Worm (Caenorhabditis elegans) whole organism, L4 larva: ENCODE results near the gene W09C2.9.

Experiments
- F10B5.3 ChIP-seq: sonication (generic microtip); optimal IDR thresholded peaks from 2 replicates; lab custom pipeline; 2016; ENCODE audit warnings: mild to moderate bottlenecking, missing genetic modification characterization, missing compliant biosample characterization
- F26F4.8 ChIP-seq: fragments of 200-800 bp; sonication (Bioruptor generic); conservative IDR thresholded peaks from 2 replicates; pipeline ENCODE4 v1.3.6; 2022; ENCODE audit warnings: missing genetic modification characterization, missing compliant biosample characterization
- T26A8.4 ChIP-seq: fragments of 200-800 bp; sonication (Bioruptor generic); IDR thresholded peaks from 2 replicates; pipeline ENCODE4 v1.3.6; 2022; ENCODE audit warnings: missing genetic modification characterization, missing compliant biosample characterization
- Y48G9A.11 ChIP-seq: fragments of 200-800 bp; sonication (Bioruptor generic); IDR thresholded peaks from 2 replicates; pipeline ENCODE4 v1.3.6; 2022; ENCODE audit warnings: missing genetic modification reagents, missing genetic modification characterization, missing compliant biosample characterization
- ZK337.2 ChIP-seq: fragments of 200-800 bp; sonication (Bioruptor generic); IDR thresholded peaks from 2 replicates; pipeline ENCODE4 v1.3.6; 2022; ENCODE audit warnings: missing genetic modification reagents, missing genetic modification characterization, missing compliant biosample characterization
- ZK546.5 ChIP-seq, 2 experiments: sonication (generic microtip); optimal IDR thresholded peaks; 2 replicates each; lab custom pipeline; 2017; ENCODE audit warnings: missing biosample characterization in 2 of 2, missing genetic modification characterization in 2 of 2
- aha-1 ChIP-seq: fragments of 150-350 bp; peaks from one replicate; lab custom pipeline; 2014; ENCODE audit warnings: missing biosample characterization, missing genetic modification characterization
- aly-2 ChIP-seq: sonication (generic microtip); optimal IDR thresholded peaks from 2 replicates; lab custom pipeline; 2018; ENCODE audit warnings: missing biosample characterization, missing genetic modification characterization
- ama-1 ChIP-seq: fragments of 150-350 bp; optimal IDR thresholded peaks from 2 replicates; lab custom pipeline; 2014; ENCODE audit warnings: inconsistent platforms, mixed read lengths
- ceh-20 ChIP-seq: fragments of 200-800 bp; sonication (Bioruptor generic); IDR thresholded peaks from 2 replicates; pipeline ENCODE4 v1.3.6; 2022; ENCODE audit warnings: missing genetic modification reagents, missing genetic modification characterization, missing compliant biosample characterization
- ceh-32 ChIP-seq: sonication (generic microtip); optimal IDR thresholded peaks from 2 replicates; lab custom pipeline; 2016; ENCODE audit warnings: mild to moderate bottlenecking, missing genetic modification characterization, missing compliant biosample characterization; ENCODE audit not compliant: poor library complexity
- ceh-82 ChIP-seq: sonication (generic microtip); optimal IDR thresholded peaks from 2 replicates; lab custom pipeline; 2017; ENCODE audit warnings: missing biosample characterization, missing genetic modification characterization
- ces-1 ChIP-seq: fragments of 150-350 bp; sonication (generic microtip); optimal IDR thresholded peaks from 4 replicates; lab custom pipeline; 2014; ENCODE audit warnings: missing biosample characterization, missing genetic modification reagents, missing genetic modification characterization
- daf-12 ChIP-seq: fragments of 150-350 bp; optimal IDR thresholded peaks from 2 replicates; lab custom pipeline; 2014; ENCODE audit warnings: missing biosample characterization, missing genetic modification reagents, missing genetic modification characterization
- daf-8 ChIP-seq: fragments of 200-800 bp; sonication (Bioruptor generic); IDR thresholded peaks from 2 replicates; pipeline ENCODE4 v1.3.6; 2022; ENCODE audit warnings: missing genetic modification characterization, missing compliant biosample characterization
- dmd-6 ChIP-seq: fragments of 200-800 bp; sonication (Bioruptor generic); IDR thresholded peaks from 2 replicates; pipeline ENCODE4 v1.3.6; 2022; ENCODE audit warnings: missing genetic modification reagents, missing genetic modification characterization, missing compliant biosample characterization
- dmd-8 ChIP-seq: fragments of 200-800 bp; sonication (Bioruptor generic); IDR thresholded peaks from 2 replicates; pipeline ENCODE4 v1.3.6; 2022; ENCODE audit warnings: missing genetic modification characterization, missing compliant biosample characterization
- dmd-9 ChIP-seq: fragments of 200-800 bp; sonication (Bioruptor generic); IDR thresholded peaks from 2 replicates; pipeline ENCODE4 v1.3.6; 2022; ENCODE audit warnings: missing genetic modification reagents, missing genetic modification characterization, missing compliant biosample characterization
- dpl-1 ChIP-seq: fragments of 150-350 bp; optimal IDR thresholded peaks from 2 replicates; lab custom pipeline; 2014; ENCODE audit warnings: missing biosample characterization, missing genetic modification reagents, missing genetic modification characterization
- duxl-1 ChIP-seq: sonication (generic microtip); optimal IDR thresholded peaks from 2 replicates; lab custom pipeline; 2016; ENCODE audit warnings: mild to moderate bottlenecking, missing genetic modification characterization, moderate library complexity, missing compliant biosample characterization; ENCODE audit not compliant: poor library complexity
- gei-8 ChIP-seq: fragments of 200-800 bp; sonication (Bioruptor generic); optimal IDR thresholded peaks from 2 replicates; lab custom pipeline; 2018; ENCODE audit warnings: mild to moderate bottlenecking, missing genetic modification characterization, missing compliant biosample characterization
- hif-1 ChIP-seq, 2 experiments: sonication (generic microtip); optimal IDR thresholded peaks; 2 replicates each; lab custom pipeline; 2016 to 2017; ENCODE audit warnings: missing compliant biosample characterization in 2 of 2, missing genetic modification characterization in 2 of 2, missing genetic modification reagents in 2 of 2, missing genotype in 2 of 2, mild to moderate bottlenecking in 1 of 2
- hlh-11 ChIP-seq: fragments of 200-800 bp; sonication (Bioruptor generic); optimal IDR thresholded peaks from 2 replicates; lab custom pipeline; 2018; ENCODE audit warnings: mild to moderate bottlenecking, missing genetic modification characterization, missing compliant biosample characterization
- lin-13 ChIP-seq: fragments of 150-350 bp; optimal IDR thresholded peaks from 2 replicates; lab custom pipeline; 2014; ENCODE audit warnings: missing biosample characterization, missing genetic modification reagents, missing genetic modification characterization
- lir-3 ChIP-seq: sonication (generic microtip); optimal IDR thresholded peaks from 2 replicates; lab custom pipeline; 2016; ENCODE audit warnings: mild to moderate bottlenecking, missing genetic modification characterization, missing compliant biosample characterization
- lsy-2 ChIP-seq, 2 experiments: fragments of 150-350 bp in 1 of 2; sonication (generic microtip) in 1 of 2; optimal IDR thresholded peaks; 2 replicates each; lab custom pipeline; 2014 to 2017; ENCODE audit warnings: missing biosample characterization in 2 of 2, missing genetic modification characterization in 2 of 2
- mdl-1 ChIP-seq, 2 experiments: fragments of 150-350 bp in 1 of 2; sonication (generic microtip) in 1 of 2; optimal IDR thresholded peaks; 2 replicates each; lab custom pipeline; 2014 to 2017; ENCODE audit warnings: missing biosample characterization in 2 of 2, missing genetic modification characterization in 2 of 2
- mep-1 ChIP-seq: fragments of 150-350 bp; sonication (generic microtip); optimal IDR thresholded peaks from 3 replicates; lab custom pipeline; 2014; ENCODE audit warnings: missing biosample characterization, missing genetic modification characterization
- nhr-10 ChIP-seq: fragments of 150-350 bp; optimal IDR thresholded peaks from 2 replicates; lab custom pipeline; 2014; ENCODE audit warnings: missing biosample characterization, missing genetic modification characterization
- nhr-111 ChIP-seq: fragments of 200-800 bp; sonication (Bioruptor generic); optimal IDR thresholded peaks from 2 replicates; lab custom pipeline; 2018; ENCODE audit warnings: mild to moderate bottlenecking, missing genetic modification characterization, missing compliant biosample characterization
- nhr-28 ChIP-seq: fragments of 150-350 bp; optimal IDR thresholded peaks from 2 replicates; lab custom pipeline; 2014; ENCODE audit warnings: missing biosample characterization, missing genetic modification characterization
- nhr-41 ChIP-seq: fragments of 200-800 bp; sonication (Bioruptor generic); IDR thresholded peaks from 2 replicates; pipeline ENCODE4 v1.3.6; 2022; ENCODE audit warnings: missing genetic modification reagents, missing genetic modification characterization, missing compliant biosample characterization
- nhr-6 ChIP-seq: fragments of 150-350 bp; optimal IDR thresholded peaks from 2 replicates; lab custom pipeline; 2014; ENCODE audit warnings: missing biosample characterization, missing genetic modification characterization
- nhr-76 ChIP-seq: fragments of 150-350 bp; optimal IDR thresholded peaks from 2 replicates; lab custom pipeline; 2014; ENCODE audit warnings: missing biosample characterization, missing genetic modification characterization
- pha-4 ChIP-seq, 2 experiments: fragments of 150-350 bp in 1 of 2; fragments of 200-800 bp in 1 of 2; sonication (Bioruptor generic) in 1 of 2; IDR thresholded peaks in 1 of 2; optimal IDR thresholded peaks in 1 of 2; 2 replicates each; pipeline versions ENCODE4 v1.3.6 to Lab custom; 2014 to 2022; ENCODE audit warnings: missing genetic modification characterization in 2 of 2, missing genetic modification reagents in 2 of 2, missing biosample characterization in 1 of 2, missing compliant biosample characterization in 1 of 2
- php-3 ChIP-seq: fragments of 200-800 bp; sonication (Bioruptor generic); IDR thresholded peaks from 2 replicates; pipeline ENCODE4 v1.3.6; 2022; ENCODE audit warnings: missing genetic modification reagents, missing genetic modification characterization, missing compliant biosample characterization
- pqm-1 ChIP-seq: sonication (generic microtip); optimal IDR thresholded peaks from 2 replicates; lab custom pipeline; 2017; ENCODE audit warnings: missing biosample characterization, missing genetic modification characterization
- saeg-2 ChIP-seq: fragments of 200-800 bp; sonication (Bioruptor generic); IDR thresholded peaks from 2 replicates; pipeline ENCODE4 v1.3.6; 2022; ENCODE audit warnings: missing genetic modification reagents, missing genetic modification characterization, missing compliant biosample characterization
- skn-1 ChIP-seq: fragments of 150-350 bp; optimal IDR thresholded peaks from 2 replicates; lab custom pipeline; 2014; ENCODE audit warnings: missing biosample characterization, missing genetic modification characterization
- snpc-1.2 ChIP-seq: fragments of 200-800 bp; sonication (Bioruptor generic); IDR thresholded peaks from 2 replicates; pipeline ENCODE4 v1.3.6; 2022; ENCODE audit warnings: missing genetic modification reagents, missing genetic modification characterization, missing compliant biosample characterization
- spr-1 ChIP-seq: sonication (generic microtip); optimal IDR thresholded peaks from 2 replicates; lab custom pipeline; 2016; ENCODE audit warnings: mild to moderate bottlenecking, missing genetic modification characterization, missing compliant biosample characterization
- tra-1 ChIP-seq: fragments of 200-800 bp; sonication (Bioruptor generic); IDR thresholded peaks from 2 replicates; pipeline ENCODE4 v1.3.6; 2022; ENCODE audit warnings: missing genetic modification reagents, missing genetic modification characterization, missing compliant biosample characterization
- unc-62 ChIP-seq, 3 experiments: fragments of 150-350 bp in 1 of 3; sonication (generic microtip); optimal IDR thresholded peaks in 2 of 3; peaks in 1 of 3; 1 replicate in 1 of 3; 2 replicates in 2 of 3; lab custom pipeline; 2014 to 2017; ENCODE audit warnings: missing biosample characterization in 3 of 3, missing genetic modification characterization in 3 of 3, missing genetic modification reagents in 3 of 3, missing genotype in 1 of 3
- vab-7 ChIP-seq: fragments of 200-800 bp; sonication (Bioruptor generic); IDR thresholded peaks from 2 replicates; pipeline ENCODE4 v1.3.6; 2022; ENCODE audit warnings: missing genetic modification reagents, missing genetic modification characterization, missing compliant biosample characterization
- zfp-2 ChIP-seq: sonication (generic microtip); optimal IDR thresholded peaks from 2 replicates; lab custom pipeline; 2016; ENCODE audit warnings: mild to moderate bottlenecking, missing genetic modification characterization, missing compliant biosample characterization
- zip-11 ChIP-seq: fragments of 200-800 bp; sonication (Bioruptor generic); IDR thresholded peaks from 2 replicates; pipeline ENCODE4 v1.3.6; 2022; ENCODE audit warnings: missing genetic modification characterization, missing compliant biosample characterization
- ztf-7 ChIP-seq: fragments of 150-350 bp; optimal IDR thresholded peaks from 2 replicates; lab custom pipeline; 2014; ENCODE audit warnings: missing biosample characterization, missing genetic modification characterization

Gene W09C2.9

DNA sequence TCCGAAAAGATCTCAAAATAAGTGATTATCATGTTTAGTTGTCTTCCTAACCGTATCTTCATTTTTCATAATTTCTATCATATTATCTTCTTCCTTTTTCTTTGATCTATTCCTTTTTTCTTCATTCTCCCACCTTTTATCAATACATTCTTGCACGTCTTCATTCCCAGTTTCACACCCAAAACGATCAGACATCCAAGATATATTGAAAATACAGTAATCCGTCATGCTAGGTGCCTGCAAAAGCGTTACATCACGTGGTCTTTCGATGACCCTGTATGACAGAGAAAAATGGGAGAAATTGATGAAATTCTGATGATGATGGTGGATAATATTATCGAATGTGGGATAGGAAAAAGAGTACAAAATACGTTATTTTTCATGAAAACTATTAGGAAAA lies 49.3 kb upstream of the W09C2.9 start (continued):
- TF ChIP-seq Y48G9A.11 (GFP tag; lab: Robert Waterston, UW) (no peak), aly-2 (tag; lab: Kevin White, UChicago) (no peak), saeg-2 (GFP tag; lab: Robert Waterston, UW) (no peak), dmd-6 (GFP tag; lab: Robert Waterston, UW) (peak; percentile 59), php-3 (GFP tag; lab: Robert Waterston, UW) (no peak), hif-1 (tag; optimal IDR thresholded peaks at IDR 0.05; lab: Kevin White, UChicago) (no peak), hlh-11 (tag; lab: Kevin White, UChicago) (peak; percentile 73), ceh-20 (GFP tag; lab: Robert Waterston, UW) (no peak), dmd-9 (GFP tag; lab: Robert Waterston, UW) (no peak), ztf-7 (tag; lab: Kevin White, UChicago) (no peak), ceh-82 (tag; lab: Kevin White, UChicago) (no peak), mdl-1 (tag; optimal IDR thresholded peaks at IDR 0.05; lab: Kevin White, UChicago) (peak in 1 of 2 experiments; percentile 80), T26A8.4 (no peak), tra-1 (GFP tag; lab: Robert Waterston, UW) (no peak), zfp-2 (tag; lab: Kevin White, UChicago) (no peak), nhr-76 (no peak), ZK546.5 (tag; optimal IDR thresholded peaks at IDR 0.05; lab: Kevin White, UChicago) (no peak), vab-7 (no peak), lsy-2 (tag; optimal IDR thresholded peaks at IDR 0.05; lab: Kevin White, UChicago) (peak in 1 of 2 experiments; percentile 82), nhr-41 (GFP tag; lab: Robert Waterston, UW) (no peak), mep-1 (tag; lab: Kevin White, UChicago) (no peak), zip-11 (no peak), ces-1 (no peak), lin-13 (GFP tag; lab: Kevin White, UChicago) (no peak), nhr-6 (tag; lab: Kevin White, UChicago) (no peak), duxl-1 (tag; lab: Kevin White, UChicago) (no peak)

DNA sequence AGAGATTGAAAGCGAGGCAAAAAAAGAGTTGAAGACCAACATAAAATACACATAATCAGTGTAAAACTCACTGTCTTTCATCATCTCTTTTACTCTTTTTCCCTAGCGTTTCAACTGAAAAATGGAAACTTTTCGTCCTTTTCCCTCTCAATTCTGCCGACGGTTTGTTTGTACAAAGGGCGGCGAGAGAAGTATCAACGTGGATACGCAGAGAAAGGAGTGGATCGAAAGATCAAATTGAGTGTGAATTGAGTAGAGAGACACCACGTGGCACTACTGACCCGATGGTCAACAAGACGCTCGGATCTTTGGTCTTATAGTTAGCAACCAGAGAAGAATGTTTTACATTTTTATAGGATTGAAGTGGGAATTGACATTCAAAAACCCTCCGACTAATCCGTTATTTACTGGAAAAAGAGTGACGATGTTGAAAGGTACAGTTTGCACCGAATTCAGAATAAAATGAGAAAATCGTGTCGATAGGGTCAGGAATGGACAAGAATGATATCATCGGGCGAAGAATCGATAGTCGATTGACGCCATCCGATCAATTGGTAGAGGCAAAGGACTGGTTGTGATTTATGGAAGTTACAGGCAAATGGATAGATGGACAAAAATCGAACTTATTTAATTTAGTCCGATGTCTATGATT lies 48.0 kb upstream of the W09C2.9 start:
- TF ChIP-seq F10B5.3 (tag; lab: Kevin White, UChicago) (peak; percentile 12), lin-13 (GFP tag; lab: Kevin White, UChicago) (no peak), ZK337.2 (GFP tag; lab: Robert Waterston, UW) (no peak), hif-1 (tag; optimal IDR thresholded peaks at IDR 0.05; lab: Kevin White, UChicago) (peak in 1 of 2 experiments; percentile 37), unc-62 (GFP tag; optimal IDR thresholded peaks at IDR 0.05 in 1 of 2; lab: Kevin White, UChicago) (peak in 1 of 2 experiments; percentile 95), unc-62 (tag; optimal IDR thresholded peaks at IDR 0.05; lab: Kevin White, UChicago) (no peak), F26F4.8 (GFP tag; lab: Robert Waterston, UW) (no peak), snpc-1.2 (GFP tag; lab: Robert Waterston, UW) (no peak), hlh-11 (tag; lab: Kevin White, UChicago) (peak; percentile 84), gei-8 (no peak), T26A8.4 (no peak), tra-1 (GFP tag; lab: Robert Waterston, UW) (no peak), nhr-10 (peak; percentile 30), dpl-1 (GFP tag; lab: Kevin White, UChicago) (no peak), mep-1 (tag; lab: Kevin White, UChicago) (peak; percentile 71), php-3 (GFP tag; lab: Robert Waterston, UW) (no peak), dmd-8 (GFP tag; lab: Robert Waterston, UW) (no peak), pqm-1 (tag; lab: Kevin White, UChicago) (peak; percentile 79), aly-2 (tag; lab: Kevin White, UChicago) (no peak), daf-12 (tag; lab: Kevin White, UChicago) (no peak), ama-1 (lab: Kevin White, UChicago) (no peak), spr-1 (tag; lab: Kevin White, UChicago) (no peak), skn-1 (no peak), zip-11 (no peak), nhr-28 (peak; percentile 78), nhr-111 (no peak), ces-1 (no peak), pha-4 (GFP tag; IDR thresholded peaks at IDR 0.05; lab: Robert Waterston, UW) (peak; percentile 57; the same call in 1 of the 2 replicates), pha-4 (tag; optimal IDR thresholded peaks at IDR 0.05; lab: Kevin White, UChicago) (peak; percentile 91), ceh-32 (tag; lab: Kevin White, UChicago) (no peak), lir-3 (tag; lab: Kevin White, UChicago) (no peak), aha-1 (tag; lab: Kevin White, UChicago) (peak; percentile 93), daf-8 (GFP tag; lab: Robert Waterston, UW) (no peak), mdl-1 (tag; optimal IDR thresholded peaks at IDR 0.05; lab: Kevin White, UChicago) (peak; percentile 64 to 84)
